Fruit fly (Drosophila melanogaster) whole organism, embryonic: ENCODE data around the gene CG14342.
A peak's percentile ranks its signal among the peaks of the same experiment; 100 is the strongest.

Experiments
- CG10543 ChIP-seq: fragments of 200-800 bp; sonication (Bioruptor generic); optimal IDR thresholded peaks from 3 replicates; lab custom pipeline; 2017; ENCODE audit warnings: missing biosample characterization, mild to moderate bottlenecking, missing genetic modification characterization, moderate library complexity
- CG10979 ChIP-seq: fragments of 200-800 bp; sonication (Bioruptor generic); optimal IDR thresholded peaks from 2 replicates; lab custom pipeline; 2018; ENCODE audit warnings: missing biosample characterization, mild to moderate bottlenecking, missing genetic modification characterization, moderate library complexity
- CG11085 ChIP-seq: fragments of 200-800 bp; sonication (Bioruptor generic); IDR thresholded peaks from 2 replicates; pipeline ENCODE4 v1.3.6; 2022; ENCODE audit warnings: missing biosample characterization, missing genetic modification characterization
- CG11247 ChIP-seq: fragments of 200-800 bp; sonication (Bioruptor generic); IDR thresholded peaks from 2 replicates; pipeline ENCODE4 v1.3.6; 2022; ENCODE audit warnings: missing biosample characterization, missing genetic modification characterization
- CG13775 ChIP-seq: fragments of 200-800 bp; sonication (Bioruptor generic); optimal IDR thresholded peaks from 3 replicates; lab custom pipeline; 2017; ENCODE audit warnings: missing biosample characterization, mild to moderate bottlenecking, missing genetic modification characterization
- CG1529 ChIP-seq: fragments of 200-800 bp; sonication (Bioruptor generic); optimal IDR thresholded peaks from 3 replicates; lab custom pipeline; 2018; ENCODE audit warnings: missing biosample characterization, missing genetic modification characterization
- CG16779 ChIP-seq: fragments of 200-800 bp; sonication (Bioruptor generic); IDR thresholded peaks from 2 replicates; pipeline ENCODE4 v1.3.6; 2022; ENCODE audit warnings: missing biosample characterization, missing genetic modification characterization
- CG16815 ChIP-seq: fragments of 200-800 bp; sonication (Bioruptor generic); optimal IDR thresholded peaks from 3 replicates; lab custom pipeline; 2017; ENCODE audit warnings: missing biosample characterization, mild to moderate bottlenecking, missing genetic modification characterization
- CG17612 ChIP-seq: fragments of 200-800 bp; sonication (Bioruptor generic); IDR thresholded peaks from 2 replicates; pipeline ENCODE4 v1.3.6; 2022; ENCODE audit warnings: missing biosample characterization, missing genetic modification characterization
- CG33213 ChIP-seq: fragments of 200-800 bp; sonication (Bioruptor generic); optimal IDR thresholded peaks from 3 replicates; lab custom pipeline; 2016; ENCODE audit warnings: missing biosample characterization, missing genetic modification characterization
- CG34376 ChIP-seq: fragments of 200-800 bp; sonication (Bioruptor generic); optimal IDR thresholded peaks from 2 replicates; lab custom pipeline; 2018; ENCODE audit warnings: missing biosample characterization, mild to moderate bottlenecking, missing genetic modification characterization
- CG43689 ChIP-seq: fragments of 200-800 bp; sonication (Bioruptor generic); IDR thresholded peaks from 2 replicates; pipeline ENCODE4 v1.3.6; 2022; ENCODE audit warnings: missing biosample characterization, missing genetic modification characterization
- CG5953 ChIP-seq: fragments of 200-800 bp; sonication (Bioruptor generic); IDR thresholded peaks from 2 replicates; pipeline ENCODE4 v1.3.6; 2022; ENCODE audit warnings: missing biosample characterization, missing genetic modification characterization
- CG7839 ChIP-seq: fragments of 200-800 bp; sonication (Bioruptor generic); optimal IDR thresholded peaks from 3 replicates; lab custom pipeline; 2018; ENCODE audit warnings: missing biosample characterization, mild to moderate bottlenecking, missing genetic modification characterization, moderate library complexity
- CG8359 ChIP-seq: fragments of 200-800 bp; sonication (Bioruptor generic); optimal IDR thresholded peaks from 2 replicates; lab custom pipeline; 2017; ENCODE audit warnings: missing biosample characterization, mild to moderate bottlenecking, missing genetic modification characterization, borderline replicate concordance
- CG9932 ChIP-seq: fragments of 200-800 bp; sonication (Bioruptor generic); IDR thresholded peaks from 2 replicates; pipeline ENCODE4 v1.3.6; 2022; ENCODE audit warnings: missing biosample characterization, missing genetic modification characterization
- CTCF ChIP-seq: fragments of 200-800 bp; sonication (Bioruptor generic); optimal IDR thresholded peaks from 2 replicates; lab custom pipeline; 2017; ENCODE audit warnings: missing biosample characterization, mild to moderate bottlenecking, missing genetic modification characterization, moderate library complexity
- Chrac-16 ChIP-seq: fragments of 200-800 bp; sonication (Bioruptor generic); optimal IDR thresholded peaks from 3 replicates; lab custom pipeline; 2016; ENCODE audit warnings: missing biosample characterization, missing genetic modification characterization
- CrebB ChIP-seq: fragments of 200-800 bp; sonication (Bioruptor generic); optimal IDR thresholded peaks from 3 replicates; lab custom pipeline; 2018; ENCODE audit warnings: missing biosample characterization, mild to moderate bottlenecking, missing genetic modification characterization
- Dp ChIP-seq: fragments of 200-800 bp; sonication (Bioruptor generic); optimal IDR thresholded peaks from 2 replicates; lab custom pipeline; 2018; ENCODE audit warnings: missing biosample characterization, mild to moderate bottlenecking, missing genetic modification characterization, moderate library complexity
- HLH3B ChIP-seq: fragments of 200-800 bp; sonication (Bioruptor generic); IDR thresholded peaks from 2 replicates; pipeline ENCODE4 v1.3.6; 2022; ENCODE audit warnings: missing biosample characterization, missing genetic modification characterization
- Hmr ChIP-seq: fragments of 200-800 bp; sonication (Bioruptor generic); optimal IDR thresholded peaks from 3 replicates; lab custom pipeline; 2017; ENCODE audit warnings: mild to moderate bottlenecking, missing biosample characterization, missing genetic modification reagents, missing genetic modification characterization
- Jarid2 ChIP-seq: fragments of 200-800 bp; sonication (Bioruptor generic); optimal IDR thresholded peaks from 3 replicates; lab custom pipeline; 2017; ENCODE audit warnings: mild to moderate bottlenecking, missing biosample characterization, missing genetic modification reagents, missing genetic modification characterization
- Lim3 ChIP-seq: fragments of 200-800 bp; sonication (Bioruptor generic); IDR thresholded peaks from 2 replicates; pipeline ENCODE4 v1.3.6; 2022; ENCODE audit warnings: missing biosample characterization, missing genetic modification characterization
- Max ChIP-seq: fragments of 200-800 bp; sonication (Bioruptor generic); optimal IDR thresholded peaks from 2 replicates; lab custom pipeline; 2016; ENCODE audit warnings: missing biosample characterization, mild to moderate bottlenecking, missing genetic modification characterization
- NC2β ChIP-seq: fragments of 200-800 bp; sonication (Bioruptor generic); optimal IDR thresholded peaks from 2 replicates; lab custom pipeline; 2016; ENCODE audit warnings: missing biosample characterization, missing genetic modification characterization
- Nf-YC ChIP-seq: fragments of 200-800 bp; optimal IDR thresholded peaks from 3 replicates; lab custom pipeline; 2019; ENCODE audit warnings: missing biosample characterization, mild to moderate bottlenecking, missing genetic modification characterization, moderate library complexity
- Spps ChIP-seq: fragments of 200-800 bp; sonication (Bioruptor generic); optimal IDR thresholded peaks from 2 replicates; lab custom pipeline; 2018; ENCODE audit warnings: missing biosample characterization, mild to moderate bottlenecking, missing genetic modification characterization
- Ssrp ChIP-seq: fragments of 200-800 bp; sonication (Bioruptor generic); optimal IDR thresholded peaks from 2 replicates; lab custom pipeline; 2018; ENCODE audit warnings: missing biosample characterization, mild to moderate bottlenecking, missing genetic modification characterization, moderate library complexity
- Taf1 ChIP-seq: fragments of 200-800 bp; sonication (Bioruptor generic); IDR thresholded peaks from 2 replicates; pipeline ENCODE4 v1.3.6; 2022; ENCODE audit warnings: missing biosample characterization, missing genetic modification characterization
- Tbp ChIP-seq: fragments of >200 bp; optimal IDR thresholded peaks from 2 replicates; lab custom pipeline; 2018; ENCODE audit warnings: missing biosample characterization, missing genetic modification characterization
- bcd ChIP-seq: fragments of 200-800 bp; sonication (Bioruptor generic); optimal IDR thresholded peaks from 2 replicates; lab custom pipeline; 2017; ENCODE audit warnings: missing biosample characterization, mild to moderate bottlenecking, missing genetic modification characterization
- caup ChIP-seq: fragments of 200-800 bp; sonication (Bioruptor generic); optimal IDR thresholded peaks from 3 replicates; lab custom pipeline; 2017; ENCODE audit warnings: missing biosample characterization, mild to moderate bottlenecking, missing genetic modification characterization, moderate library complexity; ENCODE audit not compliant: severe bottlenecking
- croc ChIP-seq: fragments of 200-800 bp; sonication (Bioruptor generic); conservative IDR thresholded peaks from 3 replicates; pipeline ENCODE4 v1.3.6; 2022; ENCODE audit warnings: missing biosample characterization, missing genetic modification characterization
- esg ChIP-seq: fragments of 200-800 bp; sonication (Bioruptor generic); conservative IDR thresholded peaks from 2 replicates; pipeline ENCODE4 v1.3.6; 2022; ENCODE audit warnings: missing biosample characterization, missing genetic modification characterization
- fd96Cb ChIP-seq: fragments of 200-800 bp; sonication (Bioruptor generic); optimal IDR thresholded peaks from 2 replicates; lab custom pipeline; 2018; ENCODE audit warnings: missing biosample characterization, mild to moderate bottlenecking, missing genetic modification characterization, moderate library complexity
- gcm2 ChIP-seq: fragments of 200-800 bp; sonication (Bioruptor generic); optimal IDR thresholded peaks from 2 replicates; lab custom pipeline; 2016; ENCODE audit warnings: missing biosample characterization, missing genetic modification characterization
- grn ChIP-seq: fragments of 200-800 bp; sonication (Bioruptor generic); optimal IDR thresholded peaks from 3 replicates; lab custom pipeline; 2017; ENCODE audit warnings: missing biosample characterization, missing genetic modification characterization
- insv ChIP-seq, 2 experiments: fragments of 200-800 bp; sonication (Bioruptor generic); optimal IDR thresholded peaks; 3 replicates each; lab custom pipeline; 2016 to 2018; ENCODE audit warnings: missing biosample characterization in 2 of 2, missing genetic modification characterization in 2 of 2
- maf-S ChIP-seq: fragments of 200-800 bp; sonication (Bioruptor generic); optimal IDR thresholded peaks from 2 replicates; lab custom pipeline; 2016; ENCODE audit warnings: missing biosample characterization, missing genetic modification characterization
- nmo ChIP-seq: fragments of 200-800 bp; sonication (Bioruptor generic); optimal IDR thresholded peaks from 2 replicates; lab custom pipeline; 2018; ENCODE audit warnings: missing biosample characterization, mild to moderate bottlenecking, missing genetic modification characterization, moderate library complexity
- org-1 ChIP-seq: fragments of 200-800 bp; sonication (Bioruptor generic); optimal IDR thresholded peaks from 2 replicates; lab custom pipeline; 2017; ENCODE audit warnings: missing biosample characterization, missing genetic modification characterization
- pan ChIP-seq, 4 experiments: fragments of >200 bp in 3 of 4; fragments of 200-800 bp in 1 of 4; sonication (Bioruptor generic) in 1 of 4; optimal IDR thresholded peaks in 3 of 4; IDR thresholded peaks in 1 of 4; 2 replicates each; pipeline versions ENCODE4 v1.3.6 to Lab custom; 2017 to 2022; ENCODE audit warnings: missing biosample characterization in 2 of 4, missing genetic modification characterization in 2 of 4, mixed read lengths in 1 of 4
- pzg ChIP-seq: fragments of 200-800 bp; sonication (Bioruptor generic); optimal IDR thresholded peaks from 3 replicates; lab custom pipeline; 2018; ENCODE audit warnings: missing biosample characterization, mild to moderate bottlenecking, missing genetic modification characterization, moderate library complexity
- sob ChIP-seq: fragments of 200-800 bp; sonication (Bioruptor generic); IDR thresholded peaks from 2 replicates; pipeline ENCODE4 v1.3.6; 2022; ENCODE audit warnings: missing biosample characterization, missing genetic modification characterization
- tgo ChIP-seq: fragments of 200-800 bp; sonication (Bioruptor generic); IDR thresholded peaks from 3 replicates; pipeline ENCODE4 v1.3.6; 2022; ENCODE audit warnings: missing biosample characterization, missing genetic modification characterization
- ttk ChIP-seq: fragments of 200-800 bp; sonication (Bioruptor generic); IDR thresholded peaks from 2 replicates; pipeline ENCODE4 v2.1.2; 2022; ENCODE audit warnings: missing biosample characterization, missing genetic modification characterization
- wor ChIP-seq: fragments of 200-800 bp; sonication (Bioruptor generic); IDR thresholded peaks from 2 replicates; pipeline ENCODE4 v1.3.6; 2022; ENCODE audit warnings: missing biosample characterization, missing genetic modification characterization

Gene CG14342

DNA sequence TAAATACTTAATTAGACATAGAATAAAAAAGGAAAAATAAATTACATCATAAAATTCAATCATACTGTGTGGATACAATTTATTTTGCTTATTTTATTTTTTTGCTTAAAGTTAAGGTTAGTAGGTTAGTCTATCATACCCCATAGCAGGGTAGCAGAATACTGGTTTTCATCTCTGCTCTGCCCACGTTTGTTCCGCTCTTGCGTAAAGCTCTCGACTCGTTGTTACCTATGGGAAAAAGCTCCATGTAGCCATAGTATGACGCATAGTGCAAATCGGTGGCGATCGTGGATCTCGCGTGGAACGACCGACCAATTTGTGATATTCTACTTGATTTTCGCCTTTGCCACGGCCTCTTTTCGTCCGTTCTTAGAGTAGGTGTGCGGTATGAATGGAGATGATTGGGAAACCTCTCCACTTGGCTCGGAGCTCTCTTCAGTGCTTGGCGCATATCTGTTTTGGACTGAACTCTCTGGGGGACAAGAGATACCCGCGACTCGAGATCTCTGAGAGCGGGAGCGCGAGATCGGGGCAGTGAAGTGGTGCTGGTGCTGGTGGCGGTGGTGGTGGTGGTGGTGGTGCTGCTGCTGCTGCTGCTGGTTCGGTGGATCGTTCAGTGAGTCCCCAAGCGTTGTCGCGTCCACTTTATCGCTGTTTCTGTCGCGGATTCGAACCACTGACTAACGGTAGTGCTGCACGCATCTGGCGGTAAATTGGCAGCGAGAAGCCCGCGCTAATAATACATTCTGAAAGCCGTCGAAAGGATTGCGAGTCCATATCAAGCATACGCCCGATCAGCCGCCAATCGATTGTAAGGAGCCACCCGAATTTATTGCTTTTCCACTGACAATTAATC is 18.1 kb upstream of the CG14342 start, which contains the start of gene CG5001 (continued):
- TF ChIP-seq CG11247 (GFP tag; lab: Robert Waterston, UW) (peak; percentile 88), fd96Cb (tag; lab: Kevin White, UChicago) (peak; percentile 78), pzg (GFP tag; lab: Kevin White, UChicago) (peak; percentile 2), Spps (tag; lab: Kevin White, UChicago) (peak; percentile 73), NC2β (GFP tag; lab: Kevin White, UChicago) (peak; percentile 60), CG11085 (GFP tag; lab: Robert Waterston, UW) (peak; percentile 59; the same call in 1 of the 2 replicates), CG5953 (peak; percentile 74; the same call in 1 of the 2 replicates), caup (GFP tag; lab: Kevin White, UChicago) (peak; percentile 73), insv (GFP tag; optimal IDR thresholded peaks at IDR 0.05; lab: Kevin White, UChicago) (peak in 1 of 2 experiments; percentile 7), CG10543 (GFP tag; lab: Kevin White, UChicago) (peak; percentile 77), Max (GFP tag; lab: Kevin White, UChicago) (peak; percentile 70), org-1 (peak; percentile 43), CG8359 (no peak), CG16815 (GFP tag; lab: Kevin White, UChicago) (peak; percentile 41), CG10979 (tag; lab: Kevin White, UChicago) (peak; percentile 84), sob (GFP tag; lab: Robert Waterston, UW) (peak; percentile 88), CG16779 (GFP tag; lab: Robert Waterston, UW) (peak; percentile 59; the same call in 1 of the 2 replicates), CG9932 (GFP tag; lab: Robert Waterston, UW) (peak; percentile 88), CG34376 (peak; percentile 83), Hmr (GFP tag; lab: Kevin White, UChicago) (peak; percentile 78), nmo (GFP tag; lab: Kevin White, UChicago) (peak; percentile 87), Chrac-16 (GFP tag; lab: Kevin White, UChicago) (peak; percentile 78), Dp (GFP tag; lab: Kevin White, UChicago) (no peak), bcd (GFP tag; lab: Kevin White, UChicago) (peak; percentile 84), maf-S (GFP tag; lab: Kevin White, UChicago) (peak; percentile 48), HLH3B (GFP tag; lab: Robert Waterston, UW) (peak; percentile 89), wor (GFP tag; lab: Robert Waterston, UW) (peak; percentile 51; the same call in 1 of the 2 replicates), CG33213 (GFP tag; lab: Kevin White, UChicago) (peak; percentile 60), Taf1 (peak; percentile 86), Jarid2 (GFP tag; lab: Kevin White, UChicago) (peak; percentile 83), CG13775 (GFP tag; lab: Kevin White, UChicago) (peak; percentile 61), esg (peak; percentile 74), CG17612 (no peak), pan (optimal IDR thresholded peaks at IDR 0.05; lab: Kevin White, UChicago) (no peak), pan (GFP tag; optimal IDR thresholded peaks at IDR 0.05 in 1 of 2, IDR thresholded peaks at IDR 0.05 in 1 of 2) (peak in 1 of 2 experiments; percentile 91), ttk (GFP tag; lab: Robert Waterston, UW) (peak; percentile 84), CG43689 (GFP tag; lab: Robert Waterston, UW) (peak; percentile 47; the same call in 1 of the 2 replicates), grn (GFP tag; lab: Kevin White, UChicago) (no peak), Nf-YC (tag; lab: Kevin White, UChicago) (peak; percentile 82), Tbp (GFP tag; lab: Kevin White, UChicago) (no peak), gcm2 (GFP tag; lab: Kevin White, UChicago) (peak; percentile 77), Ssrp (tag; lab: Kevin White, UChicago) (peak; percentile 79), Lim3 (GFP tag; lab: Robert Waterston, UW) (no peak), croc (peak; percentile 36; the same call in 1 of the 3 replicates), CG1529 (GFP tag; lab: Kevin White, UChicago) (no peak), CTCF (GFP tag; lab: Kevin White, UChicago) (peak; percentile 65), tgo (GFP tag; lab: Robert Waterston, UW) (peak; percentile 93), CG7839 (tag; lab: Kevin White, UChicago) (peak; percentile 91), CrebB (tag; lab: Kevin White, UChicago) (peak; percentile 69)
